Worm (Caenorhabditis elegans) whole organism, L4/young adult: ENCODE measurements around the gene T07A9.12.

Experiments used
- W03F9.2 ChIP-seq: fragments of 150-350 bp; optimal IDR thresholded peaks from 2 replicates; lab custom pipeline; 2014; ENCODE audit warnings: missing biosample characterization, missing genetic modification characterization
- dao-5 ChIP-seq: sonication (generic microtip); optimal IDR thresholded peaks from 2 replicates; lab custom pipeline; 2016; ENCODE audit warnings: missing genotype, missing genetic modification characterization, moderate library complexity, missing compliant biosample characterization
- him-1 ChIP-seq: sonication (generic microtip); optimal IDR thresholded peaks from 2 replicates; lab custom pipeline; 2016; ENCODE audit warnings: missing genotype, missing genetic modification reagents, missing genetic modification characterization, missing compliant biosample characterization

T07A9.12 gene

DNA sequence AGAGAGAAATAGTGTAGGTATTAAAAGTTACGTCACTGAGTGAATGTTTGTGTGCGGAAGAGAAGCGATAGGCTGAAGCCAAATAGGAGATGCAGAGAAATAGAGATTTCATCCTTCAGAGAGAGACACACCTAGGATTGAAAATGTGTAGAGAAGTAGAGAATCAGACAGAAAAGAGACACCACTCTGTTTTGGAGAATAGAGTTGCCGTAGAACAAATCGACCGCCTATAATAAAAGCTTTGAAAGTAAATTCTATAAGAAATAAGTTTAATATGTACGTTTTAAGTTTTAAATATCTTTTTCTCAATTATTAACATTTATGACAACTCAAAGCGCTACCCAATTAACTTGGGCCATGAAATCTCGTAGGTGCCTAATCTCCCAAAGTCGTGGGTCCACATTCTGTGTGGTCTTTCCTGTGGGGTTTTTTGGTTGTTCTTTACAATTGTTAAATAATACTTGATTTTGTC lies at the start of gene T07A9.12:
TSS of gene T07A9.12 (plus strand) at position 448 of the 472 bp plus-strand sequence.
- peak; percentile 45 for TF ChIP-seq W03F9.2
- no peak for TF ChIP-seq dao-5

DNA sequence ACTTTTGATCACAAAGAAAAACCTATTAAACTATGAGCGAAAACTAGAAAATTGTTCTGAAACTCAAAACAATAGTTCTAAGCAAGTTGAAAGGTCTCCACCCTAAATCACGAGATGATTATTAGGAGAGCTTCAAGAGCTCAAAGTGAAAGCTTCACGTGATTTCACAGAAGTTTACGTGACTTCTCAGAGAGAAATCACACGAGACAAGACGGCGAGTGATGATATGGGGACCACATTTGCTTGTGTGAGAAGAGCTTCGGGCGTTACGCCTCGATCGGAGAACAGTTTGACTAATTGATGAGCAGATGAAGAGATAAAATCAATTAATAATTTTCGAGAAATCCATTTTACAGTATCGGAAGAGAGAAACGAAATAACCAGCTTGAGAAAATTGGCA lies 45.7 kb upstream of the T07A9.12 start:
- TF ChIP-seq dao-5 (no peak), him-1 (tag; lab: Kevin White, UChicago) (no peak), W03F9.2 (no peak)

DNA sequence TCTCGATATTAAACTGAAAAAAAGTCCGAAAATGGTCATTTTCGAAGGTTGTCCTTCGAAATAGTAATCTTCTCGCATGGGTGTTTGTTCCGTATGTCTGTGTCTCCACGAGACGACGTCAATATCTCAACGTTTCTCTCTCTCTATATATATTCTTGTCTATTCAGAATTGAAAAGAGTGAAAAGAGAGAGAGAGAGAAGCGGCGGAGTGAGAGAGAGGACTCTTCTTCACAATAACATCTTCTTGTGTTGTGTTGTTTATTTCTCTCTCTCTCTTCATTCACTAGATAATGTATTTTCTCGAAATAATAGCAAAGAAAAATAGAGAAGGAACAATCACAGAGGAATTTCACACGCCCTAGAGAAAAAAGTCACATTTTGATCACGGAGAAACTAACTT lies 44.3 kb upstream of the T07A9.12 start:
- TF ChIP-seq him-1 (tag; lab: Kevin White, UChicago), result no peak
- TF ChIP-seq dao-5, result no peak
- no peak for TF ChIP-seq W03F9.2

DNA sequence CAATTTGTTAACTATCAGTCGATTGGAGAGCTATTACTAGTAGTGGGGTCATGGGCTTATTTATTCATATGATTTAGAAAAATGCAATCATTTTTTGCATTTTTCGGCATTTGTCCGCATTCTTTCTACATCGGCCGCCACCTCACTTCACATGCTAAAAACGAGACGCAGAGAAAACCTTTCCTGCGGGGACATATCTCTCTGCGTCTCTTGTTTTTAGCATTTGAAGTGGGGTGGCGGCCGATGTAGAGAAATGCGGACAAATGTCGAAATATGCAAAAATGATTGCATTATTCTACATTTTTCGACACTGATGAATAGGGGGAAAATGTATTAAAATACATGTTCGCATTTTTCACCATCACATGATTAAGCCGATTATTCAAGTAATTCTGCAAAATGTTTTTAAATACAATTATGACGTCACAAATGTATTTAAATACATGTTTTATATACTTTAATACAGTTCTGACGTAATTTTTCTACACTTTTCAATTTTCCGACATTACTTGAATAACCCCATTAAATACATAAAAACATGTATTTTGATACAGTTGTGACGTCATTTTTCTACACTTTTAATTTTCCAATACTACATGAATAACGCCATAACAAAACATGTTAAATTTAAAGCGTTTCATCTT lies 38.4 kb upstream of the T07A9.12 start:
- TF ChIP-seq him-1 (tag; lab: Kevin White, UChicago) (no peak), dao-5 (no peak), W03F9.2 (no peak)

DNA sequence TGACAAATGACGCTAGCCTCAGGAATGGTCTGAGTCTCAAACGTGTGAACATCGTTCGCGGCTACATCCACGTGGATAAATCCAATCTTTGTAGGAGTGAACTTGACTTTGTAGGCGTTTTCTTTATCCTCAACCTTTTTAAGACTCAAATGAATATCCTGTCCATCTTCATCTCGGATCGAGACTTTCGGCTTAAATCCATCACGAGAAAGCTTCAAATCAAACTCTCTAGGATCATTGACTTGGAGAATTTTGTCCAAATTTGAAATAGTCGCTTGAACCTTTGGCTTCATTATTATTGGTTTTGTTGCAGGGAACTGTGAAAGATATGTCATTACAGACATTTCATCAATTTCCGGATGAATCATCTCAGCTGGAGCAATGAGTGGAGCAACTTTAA lies 36.7 kb upstream of the T07A9.12 start:
- TF ChIP-seq dao-5 (no peak), W03F9.2 (no peak)

DNA sequence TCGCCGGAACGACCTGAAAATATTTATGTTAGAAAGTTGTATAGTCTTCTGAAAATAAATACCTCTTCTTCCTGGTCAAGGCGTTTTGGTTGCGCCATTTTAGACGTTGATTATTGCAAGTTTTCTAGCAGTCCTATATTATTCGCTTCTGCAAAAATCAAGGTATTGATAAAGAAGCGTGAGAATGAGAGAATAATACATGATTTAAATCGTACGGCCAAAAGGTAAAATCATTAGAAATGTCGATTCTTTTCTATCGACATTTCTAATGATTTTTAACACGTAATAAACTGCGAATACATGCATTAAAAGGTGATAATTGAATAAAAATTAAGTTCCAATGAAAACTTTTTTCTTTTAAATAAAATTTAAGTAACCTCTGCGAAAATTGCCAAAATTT lies 34.8 kb upstream of the T07A9.12 start, which contains the start of gene fln-1:
TSS of gene fln-1 (minus strand) at position 101 of the 400 bp plus-strand sequence.
- TF ChIP-seq him-1 (tag; lab: Kevin White, UChicago), result no peak
- TF ChIP-seq W03F9.2, result no peak
- no peak for TF ChIP-seq dao-5

DNA sequence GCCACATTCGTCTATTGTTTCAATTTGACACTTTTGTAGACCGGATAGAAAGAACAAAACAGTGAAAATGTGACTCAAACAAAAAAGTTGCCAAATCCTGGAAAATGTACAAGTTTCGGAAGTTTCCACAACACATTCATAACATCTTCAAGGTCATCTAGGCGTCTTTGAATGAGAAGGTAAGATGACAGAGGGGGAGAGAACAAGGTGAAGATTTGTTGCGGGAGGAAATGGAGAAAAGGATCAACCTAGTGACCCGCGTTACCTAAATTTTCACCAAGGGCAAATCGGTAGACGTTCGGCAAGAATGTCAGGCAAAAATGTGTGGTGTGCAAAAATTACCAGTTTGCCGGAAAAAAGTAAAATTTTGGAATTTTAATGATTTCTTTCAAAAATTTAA lies 32.9 kb upstream of the T07A9.12 start:
- no peak for TF ChIP-seq dao-5
- no peak for TF ChIP-seq him-1 (tag; lab: Kevin White, UChicago)
- no peak for TF ChIP-seq W03F9.2

DNA sequence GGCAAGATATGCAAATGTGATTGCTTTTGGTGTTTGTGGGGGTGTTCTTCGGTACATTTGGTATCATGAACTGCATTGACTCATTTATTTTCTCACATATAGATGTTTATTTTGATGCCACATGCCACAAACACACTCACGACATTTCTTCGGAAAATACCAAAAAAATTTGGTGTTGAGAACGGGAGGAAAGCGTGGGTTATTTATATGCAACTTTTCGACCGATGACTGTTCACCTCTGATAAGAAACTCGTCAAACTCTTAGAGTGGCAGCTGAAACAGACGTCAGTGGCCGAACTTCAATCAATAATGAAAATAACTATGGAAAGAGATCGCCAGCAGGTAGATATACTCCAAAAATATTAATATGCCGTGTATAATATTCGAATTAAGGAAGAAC lies 32.3 kb upstream of the T07A9.12 start:
- no peak for TF ChIP-seq W03F9.2
- TF ChIP-seq dao-5, result no peak
- TF ChIP-seq him-1 (tag; lab: Kevin White, UChicago), result no peak

DNA sequence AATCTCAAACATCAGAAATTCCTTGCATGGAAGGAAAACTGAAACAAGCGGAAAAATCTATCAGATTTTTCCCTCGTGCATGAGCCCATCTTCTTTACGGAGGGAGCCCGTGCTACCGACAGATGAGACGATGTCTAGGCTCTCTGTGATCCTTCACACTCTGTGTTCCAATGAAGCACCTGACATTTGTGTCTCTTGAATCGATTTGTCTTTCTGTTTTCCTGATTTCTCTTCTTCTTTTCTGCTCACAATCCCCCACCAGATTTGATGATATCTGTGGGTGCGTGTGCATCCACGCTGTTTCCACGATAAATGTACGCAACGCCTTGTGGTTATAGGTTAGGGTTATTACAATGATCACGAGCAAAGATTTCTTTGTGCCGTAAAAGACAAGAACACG lies 31.8 kb upstream of the T07A9.12 start:
- no peak for TF ChIP-seq dao-5

DNA sequence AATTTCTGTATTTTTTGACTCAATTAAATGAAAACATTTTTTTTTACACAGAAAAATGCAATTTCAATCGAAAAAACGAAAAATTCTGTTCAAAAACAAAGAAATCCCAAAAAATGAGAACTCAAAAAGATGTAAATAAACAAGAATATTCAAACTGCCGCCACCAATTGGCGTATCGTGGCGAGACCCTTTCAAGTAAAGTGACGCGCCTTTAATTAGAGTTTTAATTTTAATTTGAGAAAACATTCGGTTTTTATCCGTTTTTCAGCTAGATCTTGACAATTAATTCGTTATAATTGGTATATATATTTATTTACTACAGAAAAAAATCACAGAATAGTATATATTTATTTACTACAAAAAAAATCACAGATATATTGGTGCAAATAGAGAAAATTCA lies 31.1 kb upstream of the T07A9.12 start:
- TF ChIP-seq dao-5, result no peak
- TF ChIP-seq him-1 (tag; lab: Kevin White, UChicago), result no peak
- TF ChIP-seq W03F9.2, result no peak

DNA sequence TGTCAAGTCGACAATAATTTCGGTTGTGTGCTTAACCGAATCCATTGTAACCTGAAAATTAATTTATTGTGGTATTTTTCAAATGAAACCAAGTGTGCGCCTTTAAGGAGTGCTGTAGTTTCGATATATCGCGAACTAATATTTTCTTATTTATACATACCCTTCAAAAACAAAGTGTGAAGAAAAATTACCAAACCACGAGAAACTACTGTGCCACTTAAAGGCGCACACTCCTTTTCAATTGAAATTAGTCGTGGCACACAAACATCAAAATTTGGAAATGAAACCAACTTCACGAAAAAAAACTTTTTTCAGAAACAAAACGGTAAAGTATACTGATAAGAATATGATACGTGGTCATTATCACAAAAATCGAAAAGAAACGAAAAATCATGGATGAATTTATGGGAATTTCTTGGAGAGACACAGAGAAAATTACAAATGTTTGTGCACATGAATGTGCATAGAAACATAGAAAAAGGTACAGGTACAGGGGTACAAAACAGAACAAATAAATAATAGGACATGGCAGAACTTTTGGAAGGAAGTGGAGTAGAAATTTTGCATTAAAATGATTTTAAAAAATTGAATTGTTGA lies 27.4 kb upstream of the T07A9.12 start, which contains the start of gene spl-1:
TSS of gene spl-1 (minus strand) at position 51 of the 597 bp plus-strand sequence.
- TF ChIP-seq him-1 (tag; lab: Kevin White, UChicago), result no peak
- TF ChIP-seq W03F9.2, result no peak
- TF ChIP-seq dao-5, result no peak

DNA sequence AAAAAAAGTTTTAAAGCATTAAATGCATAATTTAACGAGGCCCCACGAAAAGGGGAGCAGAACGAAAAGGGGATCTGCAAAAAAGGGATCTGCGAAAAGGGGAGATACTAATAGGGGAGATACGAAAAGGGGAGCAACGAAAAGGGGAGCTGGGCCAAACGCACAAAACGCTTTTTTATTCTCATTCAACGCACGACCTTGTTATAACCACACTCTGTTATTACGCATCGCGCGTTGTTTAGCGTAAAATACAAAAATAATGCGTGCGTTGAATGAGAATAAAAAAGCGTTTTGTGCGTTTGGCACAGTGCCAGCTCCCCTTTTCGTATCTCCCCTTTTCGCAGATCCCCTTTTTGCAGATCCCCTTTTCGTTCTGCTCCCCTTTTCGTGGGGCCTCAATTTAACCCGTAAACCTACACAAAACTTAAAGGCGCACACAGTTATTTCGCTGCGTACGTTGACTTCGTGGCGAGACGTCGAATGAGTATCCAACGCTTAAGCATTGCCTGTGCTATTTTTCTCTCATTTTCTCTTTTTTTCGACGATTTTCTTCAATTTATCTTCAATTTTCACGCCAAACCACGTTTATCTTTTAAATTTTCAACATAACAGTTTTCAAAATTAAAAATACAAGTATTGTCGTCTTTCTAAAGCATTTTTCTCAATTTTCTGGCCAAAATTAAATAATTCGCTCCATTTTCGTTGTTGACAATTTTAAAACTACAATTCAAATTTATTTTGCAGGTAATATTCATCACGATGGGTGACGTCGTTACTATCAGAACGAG lies 25.3 kb upstream of the T07A9.12 start, which contains the start of gene rps-24:
TSS of gene rps-24 (plus strand) at position 738 of the 788 bp plus-strand sequence.
- peak; percentile 51 for TF ChIP-seq him-1 (tag; lab: Kevin White, UChicago)
- peak; percentile 87 for TF ChIP-seq W03F9.2
- peak; percentile 48 for TF ChIP-seq dao-5

DNA sequence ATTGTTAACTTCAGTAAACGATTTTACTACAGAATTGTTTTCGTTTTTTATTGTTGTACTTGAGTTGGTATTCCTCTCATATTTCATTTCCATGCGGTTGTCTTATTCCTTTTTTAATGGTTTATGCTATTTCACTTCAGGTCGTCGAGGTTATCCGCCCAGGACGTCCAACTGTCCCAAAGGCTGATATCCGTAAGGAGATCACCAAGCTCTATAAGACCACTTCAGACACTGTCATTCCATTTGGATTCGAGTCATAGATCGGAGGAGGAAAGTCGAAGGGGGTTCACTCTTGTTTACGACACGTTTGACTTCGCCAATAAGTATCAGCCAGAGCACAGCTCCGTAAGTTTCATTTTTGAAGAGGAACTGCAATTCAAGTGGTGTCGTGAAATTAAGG lies 24.1 kb upstream of the T07A9.12 start, which contains the start of gene T07A9.14:
TSS of gene T07A9.14 (plus strand) at position 124 of the 400 bp plus-strand sequence.
- TF ChIP-seq W03F9.2 (no peak), dao-5 (no peak), him-1 (tag; lab: Kevin White, UChicago) (no peak)

DNA sequence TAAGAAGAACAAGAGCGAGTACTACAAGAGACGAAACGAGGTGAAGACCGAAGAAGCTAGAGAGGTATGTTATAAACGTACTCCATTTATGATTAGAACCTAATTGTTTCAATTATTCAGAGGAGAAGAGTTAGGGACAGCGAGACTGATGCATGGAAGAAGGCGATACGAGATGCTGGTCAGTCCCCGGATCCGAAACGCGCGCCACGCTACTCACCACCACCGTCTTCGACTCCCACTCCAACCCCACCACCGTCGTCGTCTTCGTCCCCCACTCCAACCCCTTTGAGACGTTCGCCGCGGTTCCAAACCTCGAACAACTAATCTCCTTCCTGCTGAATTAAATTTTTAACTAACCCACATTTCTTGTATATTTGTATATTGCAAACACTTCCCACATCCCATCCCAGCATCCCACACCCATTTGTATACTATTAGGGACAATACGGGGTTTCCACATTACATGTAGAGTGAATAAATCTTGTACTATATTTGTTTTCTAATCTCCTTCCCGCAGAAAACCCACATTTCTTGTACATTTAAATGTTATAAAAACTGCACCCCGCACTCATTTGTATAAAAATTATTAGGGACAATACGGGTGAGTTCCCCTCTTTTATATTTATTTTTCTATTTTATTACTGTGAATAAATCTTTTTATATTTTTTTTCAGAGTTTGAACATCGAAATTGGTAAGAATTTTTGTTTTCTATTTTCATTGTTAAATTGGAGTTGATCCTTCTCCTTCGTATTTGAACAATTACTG lies 23.2 kb upstream of the T07A9.12 start:
- TF ChIP-seq him-1 (tag; lab: Kevin White, UChicago), result no peak
- TF ChIP-seq dao-5, result no peak
- no peak for TF ChIP-seq W03F9.2
